Fruit fly (Drosophila melanogaster) whole organism, embryonic: ENCODE results near the gene Apoltp.

ENCODE experiments used
- CG13894 ChIP-seq: fragments of 200-800 bp; sonication (Bioruptor generic); optimal IDR thresholded peaks from 3 replicates; lab custom pipeline; 2018; ENCODE audit warnings: missing biosample characterization, mild to moderate bottlenecking, missing genetic modification characterization, moderate library complexity
- CG18764 ChIP-seq: fragments of 200-800 bp; sonication (Bioruptor generic); optimal IDR thresholded peaks from 3 replicates; lab custom pipeline; 2016; ENCODE audit warnings: missing biosample characterization, missing genetic modification characterization
- CG9797 ChIP-seq: fragments of 200-800 bp; sonication (Bioruptor generic); optimal IDR thresholded peaks from 3 replicates; lab custom pipeline; 2018; ENCODE audit warnings: missing biosample characterization, mild to moderate bottlenecking, missing genetic modification characterization
- Dek ChIP-seq: fragments of 200-800 bp; sonication (Bioruptor generic); optimal IDR thresholded peaks from 3 replicates; lab custom pipeline; 2019; ENCODE audit warnings: missing biosample characterization, mild to moderate bottlenecking, missing genetic modification characterization, moderate library complexity
- Jarid2 ChIP-seq: fragments of 200-800 bp; sonication (Bioruptor generic); optimal IDR thresholded peaks from 3 replicates; lab custom pipeline; 2017; ENCODE audit warnings: mild to moderate bottlenecking, missing biosample characterization, missing genetic modification reagents, missing genetic modification characterization
- pnt ChIP-seq: fragments of 200-800 bp; sonication (Bioruptor generic); optimal IDR thresholded peaks from 3 replicates; lab custom pipeline; 2016; ENCODE audit warnings: missing biosample characterization, missing genetic modification characterization

- TF ChIP-seq CG18764, result peak; percentile 31
- TF ChIP-seq CG9797 (GFP tag; lab: Kevin White, UChicago), result no peak
- TF ChIP-seq pnt (GFP tag; lab: Kevin White, UChicago), result peak; percentile 2
- no peak for TF ChIP-seq CG13894 (tag; lab: Kevin White, UChicago)
- TF ChIP-seq Dek (tag; lab: Kevin White, UChicago), result no peak
- TF ChIP-seq Jarid2 (GFP tag; lab: Kevin White, UChicago), result peak; percentile 14
Observed at dm6 chr2L:9598390-9598789, 35.6 kb upstream of the Apoltp start.
